Worm (Caenorhabditis elegans): ENCODE measurements around the gene F41E7.2.

DNA sequence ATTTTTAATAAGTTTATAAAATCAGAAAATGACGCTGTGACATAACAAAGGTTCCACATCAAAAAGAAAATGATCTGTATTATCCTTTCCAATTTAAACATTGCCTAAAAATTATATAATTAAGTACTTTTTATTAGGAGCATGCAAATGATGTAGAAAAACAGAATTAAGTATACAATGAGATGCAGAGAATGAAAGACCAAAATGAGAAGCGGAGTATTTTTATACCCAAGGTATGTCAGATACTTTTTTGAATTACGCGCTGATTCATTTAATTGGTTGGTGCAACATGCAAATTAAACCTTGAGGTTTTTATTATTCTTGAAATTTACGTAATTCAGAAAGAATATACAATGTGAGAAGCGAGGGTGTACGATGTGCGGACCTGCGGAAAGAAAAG is 13.5 kb upstream of the F41E7.2 start, which contains the start of gene C32A9.1:
- TF ChIP-seq hmg-4 (GFP tag; optimal IDR thresholded peaks at IDR 0.05), result no peak
- no peak for TF ChIP-seq B0310.2 (tag; optimal IDR thresholded peaks at IDR 0.05)
- no peak for TF ChIP-seq flt-1 (GFP tag; IDR thresholded peaks at IDR 0.05)
- no peak for TF ChIP-seq hnd-1 (tag; optimal IDR thresholded peaks at IDR 0.05)
- no peak for TF ChIP-seq tbx-11 (GFP tag; IDR thresholded peaks at IDR 0.05)

Measured in whole organism, early embryonic.